Worm (Caenorhabditis elegans) whole organism, midembryonic: Measurements from ENCODE around the gene srh-63.

Experiments used
- T22C8.4 ChIP-seq: fragments of 200-800 bp; sonication (Bioruptor generic); IDR thresholded peaks from 2 replicates; pipeline ENCODE4 v1.3.6; 2022; ENCODE audit warnings: missing genetic modification characterization, missing compliant biosample characterization
- cog-1 ChIP-seq: sonication (generic microtip); optimal IDR thresholded peaks from 2 replicates; lab custom pipeline; 2016; ENCODE audit warnings: missing genetic modification characterization, missing compliant biosample characterization
- flt-1 ChIP-seq: fragments of 200-800 bp; sonication (Bioruptor generic); IDR thresholded peaks from 2 replicates; pipeline ENCODE4 v1.3.6; 2022; ENCODE audit warnings: missing genetic modification characterization, missing compliant biosample characterization
- tab-1 ChIP-seq: fragments of 200-800 bp; sonication (Bioruptor generic); IDR thresholded peaks from 2 replicates; pipeline ENCODE4 v1.3.6; 2022; ENCODE audit warnings: missing genetic modification characterization, missing compliant biosample characterization
- ztf-29 ChIP-seq: fragments of 200-800 bp; sonication (Bioruptor generic); IDR thresholded peaks from 2 replicates; pipeline ENCODE4 v1.3.6; 2022; ENCODE audit warnings: missing genetic modification reagents, missing genetic modification characterization, missing compliant biosample characterization

ce11 chrIV:14572607-14573006, 48.9 kb downstream of the srh-63 start, which contains the start of gene glb-34:
- no peak for TF ChIP-seq T22C8.4 (GFP tag; lab: Robert Waterston, UW)
- TF ChIP-seq flt-1 (GFP tag; lab: Robert Waterston, UW) = no peak
- no peak for TF ChIP-seq ztf-29
- no peak for TF ChIP-seq cog-1 (tag; lab: Kevin White, UChicago)
- TF ChIP-seq tab-1 = no peak
